Fruit fly (Drosophila melanogaster) S2 (cell line): ENCODE results near the gene Tm1.

ENCODE experiments used
- CG8478 ChIP-seq: fragments of >200 bp; optimal IDR thresholded peaks from 2 replicates; lab custom pipeline; 2018
- CTCF ChIP-seq, 2 experiments: fragments of >200 bp; optimal IDR thresholded peaks; 2 replicates each; lab custom pipeline; 2018

- TF ChIP-seq CG8478 (lab: Kevin White, UChicago) (no peak), CTCF (optimal IDR thresholded peaks at IDR 0.05; lab: Kevin White, UChicago) (no peak)
Observed at dm6 chr3R:15249037-15249436, 29.0 kb upstream of the Tm1 start, which contains the start of gene Amt.
